Fruit fly (Drosophila melanogaster): ENCODE results near the gene CG43083.

Gene CG43083

dm6 chr3L:15638524-15638923 is 9.8 kb upstream of the CG43083 start:
- TF ChIP-seq achi (GFP tag; optimal IDR thresholded peaks at IDR 0.05) (no peak), CG16779 (tag; optimal IDR thresholded peaks at IDR 0.05) (no peak), pdm3 (GFP tag; optimal IDR thresholded peaks at IDR 0.05) (no peak), Met (GFP tag; optimal IDR thresholded peaks at IDR 0.05) (no peak), CG3919 (GFP tag; optimal IDR thresholded peaks at IDR 0.05) (no peak), fd59A (GFP tag; optimal IDR thresholded peaks at IDR 0.05) (no peak), esn (GFP tag; optimal IDR thresholded peaks at IDR 0.05) (no peak), CG31627 (GFP tag; optimal IDR thresholded peaks at IDR 0.05) (no peak), CG15336 (GFP tag; IDR thresholded peaks at IDR 0.05) (no peak)

- peak; percentile 39 for TF ChIP-seq svp (GFP tag)
- TF ChIP-seq CG31627 (GFP tag; optimal IDR thresholded peaks at IDR 0.05): peak; percentile 4
- TF ChIP-seq CG8119 (GFP tag; IDR thresholded peaks at IDR 0.05): 0 out of 3 replicates have a peak, but pooled peaks have one; percentile 17
- peak; percentile 12 for TF ChIP-seq esn (GFP tag; optimal IDR thresholded peaks at IDR 0.05)
- TF ChIP-seq CG8632 (GFP tag; optimal IDR thresholded peaks at IDR 0.05): no peak
- TF ChIP-seq Hr4 (GFP tag; optimal IDR thresholded peaks at IDR 0.05): no peak
- TF ChIP-seq Met (GFP tag; optimal IDR thresholded peaks at IDR 0.05): peak; percentile 2
- peak; percentile 7 for TF ChIP-seq lz (GFP tag; optimal IDR thresholded peaks at IDR 0.05)
Measured at dm6 chr3L:15639978-15640377, 8.4 kb upstream of the CG43083 start.

dm6 chr3L:15641590-15642019 is 6.8 kb upstream of the CG43083 start:
- TF ChIP-seq salr (GFP tag; optimal IDR thresholded peaks at IDR 0.05) (peak in 1 of 2 experiments; percentile 20), CG34406 (GFP tag; optimal IDR thresholded peaks at IDR 0.05) (peak; percentile 23), CG10669 (GFP tag; optimal IDR thresholded peaks at IDR 0.05) (peak; percentile 66), achi (GFP tag; optimal IDR thresholded peaks at IDR 0.05) (no peak), esn (GFP tag; optimal IDR thresholded peaks at IDR 0.05) (peak; percentile 73), OdsH (GFP tag; optimal IDR thresholded peaks at IDR 0.05) (peak; percentile 34), cyc (GFP tag; optimal IDR thresholded peaks at IDR 0.05) (peak; percentile 53), CG9139 (GFP tag; optimal IDR thresholded peaks at IDR 0.05) (no peak), CG8632 (GFP tag; optimal IDR thresholded peaks at IDR 0.05) (peak; percentile 44), topi (GFP tag; optimal IDR thresholded peaks at IDR 0.05) (peak; percentile 64), CG32006 (GFP tag; optimal IDR thresholded peaks at IDR 0.05) (peak; percentile 51), CG6808 (GFP tag; optimal IDR thresholded peaks at IDR 0.05) (peak; percentile 29), Sox102F (GFP tag; optimal IDR thresholded peaks at IDR 0.05) (peak; percentile 53), svp (GFP tag) (peak; percentile 73), CG10631 (GFP tag; optimal IDR thresholded peaks at IDR 0.05) (peak; percentile 49), Eip78C (GFP tag) (peak; percentile 75), Gug (GFP tag; IDR thresholded peaks at IDR 0.05) (0 out of 2 replicates have a peak, but pooled peaks have one; percentile 21), CG6163 (GFP tag; IDR thresholded peaks at IDR 0.05) (peak; percentile 41; the same call in 1 of the 3 replicates), ss (GFP tag; optimal IDR thresholded peaks at IDR 0.05) (peak in 1 of 2 experiments; percentile 51), CG11902 (GFP tag; optimal IDR thresholded peaks at IDR 0.05) (peak; percentile 31), CG31627 (GFP tag; optimal IDR thresholded peaks at IDR 0.05) (peak; percentile 38), Blimp-1 (GFP tag; optimal IDR thresholded peaks at IDR 0.05) (peak; percentile 49), spab (GFP tag; optimal IDR thresholded peaks at IDR 0.05) (peak; percentile 29), CG6792 (GFP tag; optimal IDR thresholded peaks at IDR 0.05) (peak; percentile 45), Met (GFP tag; optimal IDR thresholded peaks at IDR 0.05) (peak; percentile 65), CG15336 (GFP tag; IDR thresholded peaks at IDR 0.05) (0 out of 2 replicates have a peak, but pooled peaks have one; percentile 27), CG1621 (tag; optimal IDR thresholded peaks at IDR 0.05) (peak; percentile 3), dac (GFP tag; optimal IDR thresholded peaks at IDR 0.05) (peak; percentile 29), CG6276 (GFP tag; optimal IDR thresholded peaks at IDR 0.05) (no peak), vri (GFP tag; optimal IDR thresholded peaks at IDR 0.05) (no peak), CG7368 (GFP tag; optimal IDR thresholded peaks at IDR 0.05) (peak; percentile 0), Ets96B (tag; optimal IDR thresholded peaks at IDR 0.05) (peak; percentile 50), Hr4 (GFP tag; optimal IDR thresholded peaks at IDR 0.05) (no peak), Eip93F (GFP tag; optimal IDR thresholded peaks at IDR 0.05) (no peak), fd59A (GFP tag; optimal IDR thresholded peaks at IDR 0.05) (peak; percentile 33), Ets21C (GFP tag; optimal IDR thresholded peaks at IDR 0.05) (peak; percentile 3), Sox14 (GFP tag; optimal IDR thresholded peaks at IDR 0.05) (peak; percentile 64), fkh (GFP tag; optimal IDR thresholded peaks at IDR 0.05) (no peak), fd85E (GFP tag; optimal IDR thresholded peaks at IDR 0.05) (no peak), CG6854 (GFP tag; optimal IDR thresholded peaks at IDR 0.05) (no peak), dsx (GFP tag; optimal IDR thresholded peaks at IDR 0.05; ENCODE audit: poor library complexity, severe bottlenecking) (peak; percentile 17)
